Worm (Caenorhabditis elegans): ENCODE measurements around the gene lips-15.

- no peak for TF ChIP-seq ceh-31 (tag; optimal IDR thresholded peaks at IDR 0.05)
- no peak for TF ChIP-seq pha-4 (tag; optimal IDR thresholded peaks at IDR 0.05)
- no peak for TF ChIP-seq ceh-30 (tag; optimal IDR thresholded peaks at IDR 0.05)
- TF ChIP-seq ceh-22 (tag; optimal IDR thresholded peaks at IDR 0.05) = no peak
- TF ChIP-seq unc-55 (GFP tag; optimal IDR thresholded peaks at IDR 0.05) = no peak
- TF ChIP-seq dve-1 (tag; optimal IDR thresholded peaks at IDR 0.05) = no peak
- TF ChIP-seq nhr-11 (tag; optimal IDR thresholded peaks at IDR 0.05) = no peak
- no peak for TF ChIP-seq hlh-30 (tag; optimal IDR thresholded peaks at IDR 0.05; ENCODE audit: insufficient read depth)
- TF ChIP-seq ceh-19 (GFP tag; optimal IDR thresholded peaks at IDR 0.05) = no peak
- no peak for TF ChIP-seq elt-2 (tag; optimal IDR thresholded peaks at IDR 0.05)
- TF ChIP-seq ceh-24 (tag; optimal IDR thresholded peaks at IDR 0.05) = no peak
- TF ChIP-seq pax-1 (tag; optimal IDR thresholded peaks at IDR 0.05) = no peak
- no peak for TF ChIP-seq ama-1 (optimal IDR thresholded peaks at IDR 0.05)
- no peak for TF ChIP-seq pha-2 (tag; optimal IDR thresholded peaks at IDR 0.05)
These were observed 30.6 kb downstream of the lips-15 start, which contains the start of gene Y38E10A.17 for ce11 chrII:12634749-12635318.

Measured in whole organism, late embryonic.